Fruit fly (Drosophila melanogaster) whole organism, embryonic: ENCODE data around the gene CG33230.

Experiments used
- Blimp-1 ChIP-seq: fragments of 200-800 bp; sonication (Bioruptor generic); optimal IDR thresholded peaks from 3 replicates; lab custom pipeline; 2018; ENCODE audit warnings: missing biosample characterization, missing genetic modification characterization, mild to moderate bottlenecking, moderate library complexity, missing genetic modification reagents
- Bteb2 ChIP-seq: fragments of 200-800 bp; sonication (Bioruptor generic); optimal IDR thresholded peaks from 2 replicates; lab custom pipeline; 2016; ENCODE audit warnings: missing biosample characterization, missing genetic modification characterization
- CG10147 ChIP-seq: fragments of 200-800 bp; sonication (Bioruptor generic); optimal IDR thresholded peaks from 2 replicates; lab custom pipeline; 2019; ENCODE audit warnings: missing biosample characterization, mild to moderate bottlenecking, missing genetic modification characterization, moderate library complexity
- CG10959 ChIP-seq: fragments of 200-800 bp; sonication (Bioruptor generic); IDR thresholded peaks from 2 replicates; pipeline ENCODE4 v1.3.6; 2022; ENCODE audit warnings: missing biosample characterization, missing genetic modification characterization
- CG11085 ChIP-seq: fragments of 200-800 bp; sonication (Bioruptor generic); IDR thresholded peaks from 2 replicates; pipeline ENCODE4 v1.3.6; 2022; ENCODE audit warnings: missing biosample characterization, missing genetic modification characterization
- CG11695 ChIP-seq: fragments of 200-800 bp; sonication (Bioruptor generic); IDR thresholded peaks from 3 replicates; pipeline ENCODE4 v1.3.6; 2022; ENCODE audit warnings: missing biosample characterization, missing genetic modification characterization
- CG12391 ChIP-seq: fragments of 200-800 bp; sonication (Bioruptor generic); optimal IDR thresholded peaks from 3 replicates; lab custom pipeline; 2018; ENCODE audit warnings: missing biosample characterization, mild to moderate bottlenecking, missing genetic modification characterization, moderate library complexity
- CG13123 ChIP-seq: fragments of 200-800 bp; sonication (Bioruptor generic); optimal IDR thresholded peaks from 2 replicates; lab custom pipeline; 2016; ENCODE audit warnings: missing biosample characterization, missing genetic modification characterization
- CG13775 ChIP-seq: fragments of 200-800 bp; sonication (Bioruptor generic); optimal IDR thresholded peaks from 3 replicates; lab custom pipeline; 2017; ENCODE audit warnings: missing biosample characterization, mild to moderate bottlenecking, missing genetic modification characterization
- CG14014 ChIP-seq: fragments of 200-800 bp; sonication (Bioruptor generic); IDR thresholded peaks from 2 replicates; pipeline ENCODE4 v1.3.6; 2022; ENCODE audit warnings: missing biosample characterization, missing genetic modification characterization
- CG1529 ChIP-seq: fragments of 200-800 bp; sonication (Bioruptor generic); optimal IDR thresholded peaks from 3 replicates; lab custom pipeline; 2018; ENCODE audit warnings: missing biosample characterization, missing genetic modification characterization
- CG16815 ChIP-seq: fragments of 200-800 bp; sonication (Bioruptor generic); optimal IDR thresholded peaks from 3 replicates; lab custom pipeline; 2017; ENCODE audit warnings: missing biosample characterization, mild to moderate bottlenecking, missing genetic modification characterization
- CG17385 ChIP-seq: fragments of 200-800 bp; sonication (Bioruptor generic); optimal IDR thresholded peaks from 3 replicates; lab custom pipeline; 2018; ENCODE audit warnings: missing biosample characterization, mild to moderate bottlenecking, missing genetic modification characterization
- CG17568 ChIP-seq: fragments of 200-800 bp; sonication (Bioruptor generic); optimal IDR thresholded peaks from 2 replicates; lab custom pipeline; 2018; ENCODE audit warnings: missing biosample characterization, mild to moderate bottlenecking, missing genetic modification characterization, moderate library complexity
- CG18262 ChIP-seq: fragments of 200-800 bp; optimal IDR thresholded peaks from 3 replicates; lab custom pipeline; 2019; ENCODE audit warnings: missing biosample characterization, mild to moderate bottlenecking, missing genetic modification characterization, moderate library complexity
- CG30020 ChIP-seq: fragments of 200-800 bp; optimal IDR thresholded peaks from 2 replicates; lab custom pipeline; 2019; ENCODE audit warnings: missing biosample characterization, mild to moderate bottlenecking, missing genetic modification characterization, moderate library complexity
- CG4424 ChIP-seq: fragments of 200-800 bp; sonication (Bioruptor generic); optimal IDR thresholded peaks from 3 replicates; lab custom pipeline; 2016; ENCODE audit warnings: missing biosample characterization, missing genetic modification characterization
- CG6175 ChIP-seq: fragments of 200-800 bp; sonication (Bioruptor generic); IDR thresholded peaks from 3 replicates; pipeline ENCODE4 v1.3.6; 2022; ENCODE audit warnings: missing biosample characterization, missing genetic modification characterization
- CG6683 ChIP-seq: fragments of 200-800 bp; sonication (Bioruptor generic); optimal IDR thresholded peaks from 2 replicates; lab custom pipeline; 2017; ENCODE audit warnings: missing biosample characterization, mild to moderate bottlenecking, missing genetic modification characterization, missing genetic modification reagents
- CG7839 ChIP-seq: fragments of 200-800 bp; sonication (Bioruptor generic); optimal IDR thresholded peaks from 3 replicates; lab custom pipeline; 2018; ENCODE audit warnings: missing biosample characterization, mild to moderate bottlenecking, missing genetic modification characterization, moderate library complexity
- CG9797 ChIP-seq: fragments of 200-800 bp; sonication (Bioruptor generic); optimal IDR thresholded peaks from 3 replicates; lab custom pipeline; 2018; ENCODE audit warnings: missing biosample characterization, mild to moderate bottlenecking, missing genetic modification characterization
- CTCF ChIP-seq: fragments of 200-800 bp; sonication (Bioruptor generic); optimal IDR thresholded peaks from 2 replicates; lab custom pipeline; 2017; ENCODE audit warnings: missing biosample characterization, mild to moderate bottlenecking, missing genetic modification characterization, moderate library complexity
- CkIIα-i1 ChIP-seq: fragments of 200-800 bp; sonication (Bioruptor generic); IDR thresholded peaks from 2 replicates; pipeline ENCODE4 v1.3.6; 2022; ENCODE audit warnings: missing biosample characterization, missing genetic modification characterization
- D ChIP-seq, 2 experiments: fragments of 200-800 bp in 1 of 2; fragments of >200 bp in 1 of 2; sonication (Bioruptor generic) in 1 of 2; optimal IDR thresholded peaks; 2 replicates in 1 of 2; 3 replicates in 1 of 2; lab custom pipeline; 2017; ENCODE audit warnings: mild to moderate bottlenecking in 1 of 2, missing biosample characterization in 1 of 2, missing genetic modification characterization in 1 of 2, missing genetic modification reagents in 1 of 2
- D19B ChIP-seq: fragments of 200-800 bp; sonication (Bioruptor generic); optimal IDR thresholded peaks from 2 replicates; lab custom pipeline; 2017; ENCODE audit warnings: missing biosample characterization, mild to moderate bottlenecking, missing genetic modification characterization
- Deaf1 ChIP-seq: fragments of 200-800 bp; optimal IDR thresholded peaks from 3 replicates; lab custom pipeline; 2019; ENCODE audit warnings: missing biosample characterization, mild to moderate bottlenecking, missing genetic modification characterization, moderate library complexity
- Dll ChIP-seq: fragments of 200-800 bp; sonication (Bioruptor generic); IDR thresholded peaks from 4 replicates; pipeline ENCODE4 v1.3.6; 2022; ENCODE audit warnings: missing biosample characterization, missing genetic modification characterization; ENCODE audit not compliant: partially characterized antibody
- Doc3 ChIP-seq: fragments of 200-800 bp; sonication (Bioruptor generic); IDR thresholded peaks from 3 replicates; pipeline ENCODE4 v1.3.6; 2022; ENCODE audit warnings: missing biosample characterization, missing genetic modification characterization; ENCODE audit not compliant: partially characterized antibody
- Oli ChIP-seq: fragments of 200-800 bp; sonication (Bioruptor generic); optimal IDR thresholded peaks from 2 replicates; lab custom pipeline; 2018; ENCODE audit warnings: missing biosample characterization, mild to moderate bottlenecking, missing genetic modification characterization, moderate library complexity
- az2 ChIP-seq: fragments of 200-800 bp; sonication (Bioruptor generic); optimal IDR thresholded peaks from 3 replicates; lab custom pipeline; 2016; ENCODE audit warnings: missing biosample characterization, missing genetic modification characterization
- bcd ChIP-seq: fragments of 200-800 bp; sonication (Bioruptor generic); optimal IDR thresholded peaks from 2 replicates; lab custom pipeline; 2017; ENCODE audit warnings: missing biosample characterization, mild to moderate bottlenecking, missing genetic modification characterization
- cwo ChIP-seq: fragments of 200-800 bp; sonication (Bioruptor generic); optimal IDR thresholded peaks from 3 replicates; lab custom pipeline; 2017; ENCODE audit warnings: missing biosample characterization, missing genetic modification characterization, mild to moderate bottlenecking, moderate library complexity, missing genetic modification reagents
- dimm ChIP-seq: fragments of 200-800 bp; sonication (Bioruptor generic); IDR thresholded peaks from 2 replicates; pipeline ENCODE4 v1.3.6; 2022; ENCODE audit warnings: missing biosample characterization, missing genetic modification characterization
- dmrt99B ChIP-seq: fragments of 200-800 bp; sonication (Bioruptor generic); optimal IDR thresholded peaks from 2 replicates; lab custom pipeline; 2018; ENCODE audit warnings: missing biosample characterization, mild to moderate bottlenecking, missing genetic modification characterization, moderate library complexity
- dysf ChIP-seq: fragments of 200-800 bp; sonication (Bioruptor generic); IDR thresholded peaks from 3 replicates; pipeline ENCODE4 v1.3.6; 2022; ENCODE audit warnings: missing biosample characterization, missing genetic modification characterization
- eve ChIP-seq, 2 experiments: fragments of >200 bp; optimal IDR thresholded peaks; 2 replicates each; lab custom pipeline; 2017; ENCODE audit warnings: missing biosample characterization in 2 of 2, missing genetic modification characterization in 2 of 2
- exex ChIP-seq: fragments of 200-800 bp; sonication (Bioruptor generic); optimal IDR thresholded peaks from 4 replicates; lab custom pipeline; 2018; ENCODE audit warnings: missing biosample characterization, mild to moderate bottlenecking, missing genetic modification characterization, moderate library complexity
- fd96Cb ChIP-seq: fragments of 200-800 bp; sonication (Bioruptor generic); optimal IDR thresholded peaks from 2 replicates; lab custom pipeline; 2018; ENCODE audit warnings: missing biosample characterization, mild to moderate bottlenecking, missing genetic modification characterization, moderate library complexity
- fu2 ChIP-seq: fragments of 200-800 bp; sonication (Bioruptor generic); optimal IDR thresholded peaks from 2 replicates; lab custom pipeline; 2016; ENCODE audit warnings: missing biosample characterization, missing genetic modification characterization
- gcm ChIP-seq: fragments of 200-800 bp; sonication (Bioruptor generic); optimal IDR thresholded peaks from 2 replicates; lab custom pipeline; 2019; ENCODE audit warnings: missing biosample characterization, mild to moderate bottlenecking, missing genetic modification characterization, moderate library complexity
- hkb ChIP-seq, 2 experiments: fragments of 200-800 bp in 1 of 2; fragments of >200 bp in 1 of 2; sonication (Bioruptor generic) in 1 of 2; IDR thresholded peaks in 1 of 2; optimal IDR thresholded peaks in 1 of 2; 2 replicates each; pipeline versions ENCODE4 v1.3.6 to Lab custom; 2017 to 2022; ENCODE audit warnings: missing biosample characterization in 1 of 2, missing genetic modification characterization in 1 of 2
- ken ChIP-seq: fragments of 200-800 bp; sonication (Bioruptor generic); IDR thresholded peaks from 3 replicates; pipeline ENCODE4 v1.3.6; 2022; ENCODE audit warnings: missing biosample characterization, missing genetic modification characterization
- pho ChIP-seq: fragments of 200-800 bp; sonication (Bioruptor generic); optimal IDR thresholded peaks from 2 replicates; lab custom pipeline; 2016; ENCODE audit warnings: missing biosample characterization, missing genetic modification characterization
- sens-2 ChIP-seq: fragments of 200-800 bp; sonication (Bioruptor generic); IDR thresholded peaks from 2 replicates; pipeline ENCODE4 v1.3.6; 2022; ENCODE audit warnings: missing biosample characterization, missing genetic modification characterization
- seq ChIP-seq: fragments of 200-800 bp; sonication (Bioruptor generic); IDR thresholded peaks from 2 replicates; pipeline ENCODE4 v1.3.6; 2022; ENCODE audit warnings: missing biosample characterization, missing genetic modification characterization
- sna ChIP-seq: fragments of 200-800 bp; sonication (Bioruptor generic); IDR thresholded peaks from 2 replicates; pipeline ENCODE4 v1.3.6; 2022; ENCODE audit warnings: missing biosample characterization, missing genetic modification characterization; ENCODE audit not compliant: partially characterized antibody
- sr ChIP-seq: fragments of 200-800 bp; sonication (Bioruptor generic); IDR thresholded peaks from 3 replicates; pipeline ENCODE4 v1.3.6; 2022; ENCODE audit warnings: missing biosample characterization, missing genetic modification characterization
- tx ChIP-seq: fragments of 200-800 bp; sonication (Bioruptor generic); optimal IDR thresholded peaks from 2 replicates; lab custom pipeline; 2016; ENCODE audit warnings: missing biosample characterization, missing genetic modification characterization
- wdn ChIP-seq: fragments of 200-800 bp; sonication (Bioruptor generic); IDR thresholded peaks from 2 replicates; pipeline ENCODE4 v1.3.6; 2022; ENCODE audit warnings: missing biosample characterization, missing genetic modification characterization

Gene CG33230

DNA sequence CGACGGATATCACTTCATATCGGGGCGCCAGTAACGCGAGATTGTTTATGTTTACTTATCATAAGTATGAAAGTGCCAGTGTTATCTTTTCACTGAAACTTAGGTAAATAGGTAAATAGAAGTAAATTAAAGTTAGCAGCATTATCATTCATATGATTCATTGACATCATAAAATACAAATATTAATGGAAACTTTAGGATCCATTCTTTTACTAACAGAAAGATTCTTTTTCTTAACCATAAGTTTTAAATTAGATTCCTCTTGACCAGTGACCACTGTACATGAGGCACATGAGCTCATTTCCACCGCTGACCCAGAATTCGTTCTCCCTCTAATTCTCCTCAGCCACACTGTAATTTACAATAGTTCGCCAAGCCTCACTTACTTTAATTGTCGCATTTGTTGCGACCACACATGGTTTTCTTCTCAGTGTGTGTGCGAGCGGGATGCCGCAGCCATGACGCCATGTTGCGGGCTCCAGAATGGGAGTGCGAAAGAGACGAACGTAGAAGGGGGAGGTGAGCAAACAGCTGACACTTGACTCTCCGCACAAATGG is 39.7 kb upstream of the CG33230 start (continued):
- TF ChIP-seq CG10959 (GFP tag; lab: Robert Waterston, UW), result no peak
- TF ChIP-seq dimm (GFP tag; lab: Robert Waterston, UW), result no peak
- TF ChIP-seq CG6175 (GFP tag; lab: Robert Waterston, UW), result no peak
- peak; percentile 47 for TF ChIP-seq CG18262 (tag; lab: Kevin White, UChicago)
- TF ChIP-seq CG6683 (GFP tag; lab: Kevin White, UChicago), result no peak
- TF ChIP-seq cwo, result peak; percentile 29
- peak; percentile 21 for TF ChIP-seq bcd (GFP tag; lab: Kevin White, UChicago)
- no peak for TF ChIP-seq Dll (GFP tag; lab: Robert Waterston, UW)
- TF ChIP-seq CG9797 (GFP tag; lab: Kevin White, UChicago), result no peak
- no peak for TF ChIP-seq tx
- no peak for TF ChIP-seq Deaf1 (tag; lab: Kevin White, UChicago)
- 0 out of 3 replicates have a peak, but pooled peaks have one; percentile 31 for TF ChIP-seq CG11695 (GFP tag; lab: Robert Waterston, UW)
- TF ChIP-seq ken (GFP tag; lab: Robert Waterston, UW), result 0 out of 3 replicates have a peak, but pooled peaks have one; percentile 38
- TF ChIP-seq Doc3 (GFP tag; lab: Robert Waterston, UW), result no peak
- peak; percentile 47 for TF ChIP-seq CTCF
- no peak for TF ChIP-seq CG11085
- peak; percentile 22 for TF ChIP-seq az2 (GFP tag; lab: Kevin White, UChicago)
- TF ChIP-seq fd96Cb (tag; lab: Kevin White, UChicago), result peak; percentile 41
- TF ChIP-seq CG10147 (GFP tag; lab: Kevin White, UChicago), result peak; percentile 1
- peak; percentile 28 for TF ChIP-seq CG17568 (GFP tag; lab: Kevin White, UChicago)
- TF ChIP-seq exex, result peak; percentile 51
- TF ChIP-seq CkIIα-i1 (GFP tag; lab: Robert Waterston, UW), result no peak
- peak; percentile 8 for TF ChIP-seq CG13775 (GFP tag; lab: Kevin White, UChicago)
- peak in 1 of 2 experiments; percentile 61 for TF ChIP-seq eve (GFP tag; optimal IDR thresholded peaks at IDR 0.05; lab: Kevin White, UChicago)
- TF ChIP-seq dmrt99B (tag; lab: Kevin White, UChicago), result peak; percentile 59
- peak; percentile 40 for TF ChIP-seq CG7839 (tag; lab: Kevin White, UChicago)
- no peak for TF ChIP-seq CG30020
- TF ChIP-seq CG4424 (GFP tag; lab: Kevin White, UChicago), result peak; percentile 61
- TF ChIP-seq CG16815 (GFP tag; lab: Kevin White, UChicago), result no peak
- peak; percentile 3 for TF ChIP-seq Oli
- peak; percentile 20 for TF ChIP-seq CG17385
- TF ChIP-seq D (optimal IDR thresholded peaks at IDR 0.05; lab: Kevin White, UChicago), result no peak
- peak; percentile 9 for TF ChIP-seq D (GFP tag; optimal IDR thresholded peaks at IDR 0.05; lab: Kevin White, UChicago)
- TF ChIP-seq Bteb2 (GFP tag; lab: Kevin White, UChicago), result no peak
- TF ChIP-seq sr (GFP tag; lab: Robert Waterston, UW), result 0 out of 3 replicates have a peak, but pooled peaks have one; percentile 27
- TF ChIP-seq CG13123, result no peak
- TF ChIP-seq pho (GFP tag; lab: Kevin White, UChicago), result no peak
- TF ChIP-seq hkb (optimal IDR thresholded peaks at IDR 0.05; lab: Kevin White, UChicago), result no peak
- TF ChIP-seq hkb (GFP tag; IDR thresholded peaks at IDR 0.05; lab: Robert Waterston, UW), result peak; percentile 33; the same call in 1 of the 2 replicates
- TF ChIP-seq CG14014 (GFP tag; lab: Robert Waterston, UW), result peak; percentile 34; the same call in 1 of the 2 replicates
- no peak for TF ChIP-seq sna (GFP tag; lab: Robert Waterston, UW)
- peak; percentile 3 for TF ChIP-seq CG1529 (GFP tag; lab: Kevin White, UChicago)
- TF ChIP-seq CG12391 (tag; lab: Kevin White, UChicago), result peak; percentile 26
- TF ChIP-seq dysf (GFP tag; lab: Robert Waterston, UW), result peak; percentile 62; the same call in 2 of the 3 replicates
- TF ChIP-seq D19B (GFP tag; lab: Kevin White, UChicago), result peak; percentile 14
- TF ChIP-seq Blimp-1 (GFP tag; lab: Kevin White, UChicago), result peak; percentile 44
- no peak for TF ChIP-seq gcm (GFP tag; lab: Kevin White, UChicago)
- no peak for TF ChIP-seq wdn
- TF ChIP-seq seq (GFP tag; lab: Robert Waterston, UW), result 0 out of 2 replicates have a peak, but pooled peaks have one; percentile 18
- no peak for TF ChIP-seq sens-2 (GFP tag; lab: Robert Waterston, UW)
- TF ChIP-seq fu2 (GFP tag; lab: Kevin White, UChicago), result no peak
